Worm (Caenorhabditis elegans) whole organism, young adult: ENCODE results near the gene ooc-3.
A peak's percentile ranks its signal among the peaks of the same experiment; 100 is the strongest.

Experiments
- B0035.1 ChIP-seq: sonication (generic microtip); optimal IDR thresholded peaks from 2 replicates; lab custom pipeline; 2016; ENCODE audit warnings: missing genetic modification characterization, mild to moderate bottlenecking, missing compliant biosample characterization, missing genotype, missing genetic modification reagents
- B0261.1 ChIP-seq: sonication (generic microtip); optimal IDR thresholded peaks from 2 replicates; lab custom pipeline; 2016; ENCODE audit warnings: mild to moderate bottlenecking, missing genetic modification characterization, moderate library complexity, missing compliant biosample characterization
- C06A6.2 ChIP-seq: fragments of 200-800 bp; sonication (Bioruptor generic); conservative IDR thresholded peaks from 2 replicates; pipeline ENCODE4 v1.3.6; 2022; ENCODE audit warnings: missing genetic modification characterization, missing compliant biosample characterization
- D2030.7 ChIP-seq: fragments of 200-800 bp; sonication (Bioruptor generic); IDR thresholded peaks from 2 replicates; pipeline ENCODE4 v1.3.6; 2022; ENCODE audit warnings: missing genetic modification reagents, missing genetic modification characterization, missing compliant biosample characterization
- F23B12.7 ChIP-seq: sonication (generic microtip); optimal IDR thresholded peaks from 2 replicates; lab custom pipeline; 2017; ENCODE audit warnings: missing genetic modification characterization, mild to moderate bottlenecking, missing compliant biosample characterization, antibody characterized with exemption, moderate library complexity; ENCODE audit not compliant: insufficient read depth
- F33H1.4 ChIP-seq: fragments of 200-800 bp; sonication (Bioruptor generic); IDR thresholded peaks from 2 replicates; pipeline ENCODE4 v1.3.6; 2022; ENCODE audit warnings: missing genetic modification reagents, missing genetic modification characterization, missing compliant biosample characterization
- K11D2.4 ChIP-seq: fragments of 200-800 bp; sonication (Bioruptor generic); IDR thresholded peaks from 2 replicates; pipeline ENCODE4 v1.3.6; 2022; ENCODE audit warnings: missing genetic modification reagents, missing genetic modification characterization, missing compliant biosample characterization
- Y53G8AR.9 ChIP-seq: fragments of 200-800 bp; sonication (Bioruptor generic); conservative IDR thresholded peaks from 2 replicates; pipeline ENCODE4 v1.3.6; 2022; ENCODE audit warnings: missing genetic modification reagents, missing genetic modification characterization, missing compliant biosample characterization
- Y56A3A.18 ChIP-seq: fragments of 200-800 bp; sonication (Bioruptor generic); IDR thresholded peaks from 2 replicates; pipeline ENCODE4 v1.3.6; 2022; ENCODE audit warnings: missing genetic modification reagents, missing genetic modification characterization, missing compliant biosample characterization
- ZK185.1 ChIP-seq: sonication (generic microtip); optimal IDR thresholded peaks from 2 replicates; lab custom pipeline; 2016; ENCODE audit warnings: mild to moderate bottlenecking, missing genetic modification characterization, missing compliant biosample characterization; ENCODE audit not compliant: poor library complexity, severe bottlenecking
- attf-3 ChIP-seq: fragments of 200-800 bp; sonication (Bioruptor generic); conservative IDR thresholded peaks from 2 replicates; pipeline ENCODE4 v1.3.6; 2022; ENCODE audit warnings: missing genetic modification reagents, missing genetic modification characterization, missing compliant biosample characterization
- attf-5 ChIP-seq: fragments of 200-800 bp; sonication (Bioruptor generic); optimal IDR thresholded peaks from 2 replicates; lab custom pipeline; 2018; ENCODE audit warnings: mild to moderate bottlenecking, missing genetic modification characterization, missing compliant biosample characterization
- cebp-1 ChIP-seq, 2 experiments: fragments of 200-800 bp in 1 of 2; sonication (Bioruptor generic) in 1 of 2; sonication (generic microtip) in 1 of 2; IDR thresholded peaks in 1 of 2; optimal IDR thresholded peaks in 1 of 2; 2 replicates each; pipeline versions ENCODE4 v1.3.6 to Lab custom; 2017 to 2022; ENCODE audit warnings: missing compliant biosample characterization in 2 of 2, missing genetic modification characterization in 2 of 2, mild to moderate bottlenecking in 1 of 2, missing genetic modification reagents in 1 of 2, moderate library complexity in 1 of 2
- cebp-2 ChIP-seq: fragments of 200-800 bp; sonication (Bioruptor generic); IDR thresholded peaks from 2 replicates; pipeline ENCODE4 v1.3.6; 2022; ENCODE audit warnings: missing genetic modification characterization, missing compliant biosample characterization
- ceh-27 ChIP-seq: fragments of 200-800 bp; sonication (Bioruptor generic); optimal IDR thresholded peaks from 2 replicates; lab custom pipeline; 2018; ENCODE audit warnings: mild to moderate bottlenecking, missing genetic modification characterization, moderate library complexity, missing compliant biosample characterization
- ceh-79 ChIP-seq: sonication (generic microtip); optimal IDR thresholded peaks from 2 replicates; lab custom pipeline; 2017; ENCODE audit warnings: mild to moderate bottlenecking, missing genetic modification characterization, missing compliant biosample characterization
- ceh-91 ChIP-seq: fragments of 200-800 bp; sonication (Bioruptor generic); IDR thresholded peaks from 2 replicates; pipeline ENCODE4 v1.3.6; 2022; ENCODE audit warnings: missing genetic modification reagents, missing genetic modification characterization, missing compliant biosample characterization
- chd-7 ChIP-seq: sonication (generic microtip); optimal IDR thresholded peaks from 2 replicates; lab custom pipeline; 2016; ENCODE audit warnings: mild to moderate bottlenecking, missing genetic modification characterization, moderate library complexity, missing compliant biosample characterization
- die-1 ChIP-seq: sonication (generic microtip); optimal IDR thresholded peaks from 2 replicates; lab custom pipeline; 2016; ENCODE audit warnings: missing genotype, mild to moderate bottlenecking, missing genetic modification characterization, missing compliant biosample characterization
- dox-1 ChIP-seq: fragments of 200-800 bp; sonication (Bioruptor generic); IDR thresholded peaks from 2 replicates; pipeline ENCODE4 v1.3.6; 2022; ENCODE audit warnings: missing genetic modification reagents, missing genetic modification characterization, missing compliant biosample characterization
- egl-18 ChIP-seq: fragments of 200-800 bp; sonication (Bioruptor generic); IDR thresholded peaks from 2 replicates; pipeline ENCODE4 v1.3.6; 2022; ENCODE audit warnings: missing genetic modification reagents, missing genetic modification characterization, missing compliant biosample characterization
- ekl-4 ChIP-seq: fragments of 200-800 bp; sonication (Bioruptor generic); IDR thresholded peaks from 2 replicates; pipeline ENCODE4 v1.3.6; 2022; ENCODE audit warnings: missing genetic modification reagents, missing genetic modification characterization, missing compliant biosample characterization
- hmg-1.2 ChIP-seq: fragments of 200-800 bp; sonication (Bioruptor generic); IDR thresholded peaks from 2 replicates; pipeline ENCODE4 v1.3.6; 2022; ENCODE audit warnings: missing genetic modification reagents, missing genetic modification characterization, missing compliant biosample characterization
- hmg-20 ChIP-seq: fragments of 200-800 bp; sonication (Bioruptor generic); IDR thresholded peaks from 2 replicates; pipeline ENCODE4 v1.3.6; 2022; ENCODE audit warnings: missing genetic modification reagents, missing genetic modification characterization, missing compliant biosample characterization
- let-607 ChIP-seq, 2 experiments: fragments of 200-800 bp in 1 of 2; sonication (Bioruptor generic) in 1 of 2; sonication (generic microtip) in 1 of 2; optimal IDR thresholded peaks; 2 replicates each; lab custom pipeline; 2016 to 2018; ENCODE audit warnings: mild to moderate bottlenecking in 2 of 2, missing compliant biosample characterization in 2 of 2, missing genetic modification characterization in 2 of 2, moderate library complexity in 2 of 2, missing genotype in 1 of 2
- lin-26 ChIP-seq: fragments of 200-800 bp; sonication (Bioruptor generic); IDR thresholded peaks from 2 replicates; pipeline ENCODE4 v1.3.6; 2022; ENCODE audit warnings: missing genetic modification reagents, missing genetic modification characterization, missing compliant biosample characterization
- lin-35 ChIP-seq, 3 experiments: fragments of 150-350 bp in 2 of 3; sonication (generic microtip) in 1 of 3; optimal IDR thresholded peaks; 2 replicates each; lab custom pipeline; 2014 to 2018; ENCODE audit warnings: missing biosample characterization in 3 of 3, missing genetic modification characterization in 3 of 3, missing genetic modification reagents in 3 of 3
- lin-40 ChIP-seq: sonication (generic microtip); optimal IDR thresholded peaks from 2 replicates; lab custom pipeline; 2016; ENCODE audit warnings: missing genetic modification characterization, mild to moderate bottlenecking, missing compliant biosample characterization, missing genotype, missing genetic modification reagents
- lsl-1 ChIP-seq: fragments of 200-800 bp; sonication (Bioruptor generic); optimal IDR thresholded peaks from 2 replicates; lab custom pipeline; 2018; ENCODE audit warnings: mild to moderate bottlenecking, missing genetic modification characterization, moderate library complexity, missing compliant biosample characterization
- madf-8 ChIP-seq: fragments of 200-800 bp; sonication (Bioruptor generic); conservative IDR thresholded peaks from 2 replicates; pipeline ENCODE4 v1.3.6; 2022; ENCODE audit warnings: missing genetic modification reagents, missing genetic modification characterization, missing compliant biosample characterization
- mcd-1 ChIP-seq: fragments of 200-800 bp; sonication (Bioruptor generic); IDR thresholded peaks from 2 replicates; pipeline ENCODE4 v1.3.6; 2022; ENCODE audit warnings: missing genetic modification reagents, missing genetic modification characterization, missing compliant biosample characterization
- mxl-1 ChIP-seq: sonication (generic microtip); optimal IDR thresholded peaks from 2 replicates; lab custom pipeline; 2016; ENCODE audit warnings: missing genetic modification characterization, missing compliant biosample characterization
- nfyb-1 ChIP-seq: fragments of 200-800 bp; sonication (Bioruptor generic); IDR thresholded peaks from 2 replicates; pipeline ENCODE4 v1.3.6; 2022; ENCODE audit warnings: missing genetic modification reagents, missing genetic modification characterization, missing compliant biosample characterization
- nhr-80 ChIP-seq: sonication (generic microtip); optimal IDR thresholded peaks from 2 replicates; lab custom pipeline; 2016; ENCODE audit warnings: missing genetic modification characterization, missing compliant biosample characterization
- pbrm-1 ChIP-seq: fragments of 200-800 bp; sonication (Bioruptor generic); IDR thresholded peaks from 2 replicates; pipeline ENCODE4 v1.3.6; 2022; ENCODE audit warnings: missing genetic modification reagents, missing genetic modification characterization, missing compliant biosample characterization
- repo-1 ChIP-seq: sonication (generic microtip); optimal IDR thresholded peaks from 2 replicates; lab custom pipeline; 2017; ENCODE audit warnings: mild to moderate bottlenecking, missing genetic modification characterization, missing compliant biosample characterization
- snpc-3.4 ChIP-seq: sonication (generic microtip); optimal IDR thresholded peaks from 2 replicates; lab custom pipeline; 2017; ENCODE audit warnings: missing genetic modification characterization, mild to moderate bottlenecking, missing compliant biosample characterization, antibody characterized with exemption, moderate library complexity, missing genotype, missing genetic modification reagents
- snpc-4 ChIP-seq, 5 experiments: fragments of 150-350 bp in 1 of 5; sonication (generic microtip) in 4 of 5; optimal IDR thresholded peaks; 2 replicates each; lab custom pipeline; 2014 to 2018; ENCODE audit warnings: missing genetic modification characterization in 5 of 5, missing biosample characterization in 3 of 5, antibody characterized with exemption in 2 of 5, mild to moderate bottlenecking in 2 of 5, missing compliant biosample characterization in 2 of 5, missing genotype in 2 of 5, moderate library complexity in 2 of 5, missing genetic modification reagents in 1 of 5
- somi-1 ChIP-seq: fragments of 200-800 bp; sonication (Bioruptor generic); optimal IDR thresholded peaks from 2 replicates; lab custom pipeline; 2018; ENCODE audit warnings: mild to moderate bottlenecking, missing genetic modification characterization, missing compliant biosample characterization
- zfh-2 ChIP-seq: fragments of 200-800 bp; sonication (Bioruptor generic); conservative IDR thresholded peaks from 2 replicates; pipeline ENCODE4 v1.3.6; 2022; ENCODE audit warnings: missing genetic modification reagents, missing genetic modification characterization, missing compliant biosample characterization
- ztf-18 ChIP-seq: sonication (generic microtip); optimal IDR thresholded peaks from 2 replicates; lab custom pipeline; 2016; ENCODE audit warnings: missing genotype, mild to moderate bottlenecking, missing genetic modification characterization, missing compliant biosample characterization
- ztf-26 ChIP-seq: sonication (generic microtip); optimal IDR thresholded peaks from 2 replicates; lab custom pipeline; 2017; ENCODE audit warnings: missing genetic modification characterization, missing compliant biosample characterization

The ooc-3 gene

DNA sequence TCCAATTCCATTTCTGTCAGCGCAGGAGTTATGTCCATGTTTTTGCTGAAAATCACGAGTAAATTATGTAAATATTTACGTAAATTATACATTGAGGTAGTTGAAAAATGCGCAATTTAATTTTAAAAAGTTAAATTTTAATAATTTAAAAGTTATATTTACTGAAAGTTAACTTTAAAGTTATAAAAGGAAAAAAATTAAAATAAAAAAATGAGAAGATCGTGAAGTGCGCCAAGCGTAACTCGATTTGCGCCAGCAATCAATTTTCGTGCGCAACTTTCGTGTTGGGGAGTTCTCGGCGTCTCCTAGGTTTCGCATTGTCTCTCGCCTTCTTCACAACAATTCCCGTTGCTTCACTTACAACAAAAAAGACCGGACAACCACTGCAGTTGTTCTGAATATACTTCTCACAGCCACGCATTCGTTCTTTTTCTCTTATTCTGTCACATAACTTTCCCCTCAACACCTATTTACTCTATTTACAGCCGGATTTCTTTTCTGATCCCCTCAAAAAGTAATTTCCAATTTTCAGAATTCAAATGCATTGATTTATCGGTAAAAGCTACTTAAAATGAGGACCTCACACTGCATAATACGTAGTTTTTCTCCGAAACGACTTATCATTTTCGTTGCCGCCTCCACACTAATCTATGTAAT lies 21.5 kb downstream of the ooc-3 start, which contains the start of the genes metl-1 and W02B12.11 (continued):
- TF ChIP-seq zfh-2 (GFP tag; lab: Robert Waterston, UW) (peak; percentile 69; the same call in 1 of the 2 replicates), cebp-2 (GFP tag; lab: Robert Waterston, UW) (no peak), nhr-80 (tag; lab: Kevin White, UChicago) (peak; percentile 55), snpc-4 (GFP tag; optimal IDR thresholded peaks at IDR 0.05; lab: Kevin White, UChicago) (peak; percentile 16), snpc-4 (tag; optimal IDR thresholded peaks at IDR 0.05; lab: Kevin White, UChicago) (peak; percentile 61 to 77 (median 70)), mcd-1 (GFP tag; lab: Robert Waterston, UW) (peak; percentile 88), D2030.7 (peak; percentile 80), ceh-27 (GFP tag; lab: Kevin White, UChicago) (peak; percentile 43), snpc-3.4 (tag; lab: Kevin White, UChicago) (peak; percentile 41), Y56A3A.18 (GFP tag; lab: Robert Waterston, UW) (peak; percentile 72; the same call in 1 of the 2 replicates), lin-35 (GFP tag; optimal IDR thresholded peaks at IDR 0.05; lab: Kevin White, UChicago) (peak in 2 of 3 experiments; percentile 53 to 82), attf-3 (GFP tag; lab: Robert Waterston, UW) (peak; percentile 69), chd-7 (peak; percentile 52), repo-1 (tag; lab: Kevin White, UChicago) (peak; percentile 70), nfyb-1 (GFP tag; lab: Robert Waterston, UW) (peak; percentile 87), hmg-1.2 (peak; percentile 92), ekl-4 (GFP tag; lab: Robert Waterston, UW) (peak; percentile 92), cebp-1 (GFP tag; IDR thresholded peaks at IDR 0.05; lab: Robert Waterston, UW) (0 out of 2 replicates have a peak, but pooled peaks have one; percentile 13), cebp-1 (tag; optimal IDR thresholded peaks at IDR 0.05; lab: Kevin White, UChicago) (peak; percentile 82), ceh-91 (GFP tag; lab: Robert Waterston, UW) (peak; percentile 35; the same call in 1 of the 2 replicates), dox-1 (peak; percentile 89), let-607 (tag; optimal IDR thresholded peaks at IDR 0.05; lab: Kevin White, UChicago) (peak in 1 of 2 experiments; percentile 57), pbrm-1 (peak; percentile 90), F23B12.7 (tag; lab: Kevin White, UChicago) (peak; percentile 25), ZK185.1 (tag; lab: Kevin White, UChicago) (peak; percentile 69), egl-18 (GFP tag; lab: Robert Waterston, UW) (0 out of 2 replicates have a peak, but pooled peaks have one; percentile 38), somi-1 (peak; percentile 50), Y53G8AR.9 (peak; percentile 93), madf-8 (peak; percentile 67), K11D2.4 (peak; percentile 83), hmg-20 (GFP tag; lab: Robert Waterston, UW) (peak; percentile 80), mxl-1 (tag; lab: Kevin White, UChicago) (no peak), die-1 (peak; percentile 33), C06A6.2 (GFP tag; lab: Robert Waterston, UW) (peak; percentile 69), lsl-1 (GFP tag; lab: Kevin White, UChicago) (peak; percentile 75)
- TF ChIP-seq, all 124 proteins: peak for 61

DNA sequence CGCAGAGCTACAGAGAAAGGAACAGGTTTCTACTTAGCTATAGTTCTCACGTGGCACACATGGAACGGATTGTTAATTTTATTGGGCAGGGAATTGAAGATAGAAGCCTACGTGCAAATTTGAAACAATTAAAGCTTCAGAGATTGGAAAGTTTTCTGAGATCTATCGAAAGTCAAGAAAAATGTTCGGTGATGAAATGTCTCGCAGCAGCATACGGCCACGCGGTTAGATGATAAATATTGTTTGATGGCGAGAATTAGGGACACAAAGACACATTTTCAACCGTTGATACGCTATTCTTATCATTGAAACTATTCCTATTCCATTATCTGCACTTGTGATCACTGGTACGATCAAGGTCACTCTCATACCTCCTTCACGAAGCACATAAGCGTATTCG lies 22.6 kb downstream of the ooc-3 start:
- TF ChIP-seq B0261.1 (tag; lab: Kevin White, UChicago), result no peak
- TF ChIP-seq ztf-18 (tag; lab: Kevin White, UChicago), result peak; percentile 47
- peak; percentile 58; the same call in 1 of the 2 replicates for TF ChIP-seq cebp-1 (GFP tag; IDR thresholded peaks at IDR 0.05; lab: Robert Waterston, UW)
- TF ChIP-seq cebp-1 (tag; optimal IDR thresholded peaks at IDR 0.05; lab: Kevin White, UChicago), result peak; percentile 80
- peak; percentile 31 for TF ChIP-seq ztf-26 (tag; lab: Kevin White, UChicago)
- no peak for TF ChIP-seq ceh-79 (tag; lab: Kevin White, UChicago)
- no peak for TF ChIP-seq F33H1.4 (GFP tag; lab: Robert Waterston, UW)
- peak; percentile 55 for TF ChIP-seq attf-5 (GFP tag; lab: Kevin White, UChicago)
- TF ChIP-seq dox-1, result 0 out of 2 replicates have a peak, but pooled peaks have one; percentile 40
- TF ChIP-seq snpc-4 (GFP tag; optimal IDR thresholded peaks at IDR 0.05; lab: Kevin White, UChicago), result no peak
- TF ChIP-seq snpc-4 (tag; optimal IDR thresholded peaks at IDR 0.05; lab: Kevin White, UChicago), result peak in 2 of 4 experiments; percentile 43 to 50
- peak; percentile 19 for TF ChIP-seq somi-1
- no peak for TF ChIP-seq mxl-1 (tag; lab: Kevin White, UChicago)
- peak; percentile 21 for TF ChIP-seq lin-40
- peak; percentile 89 for TF ChIP-seq nhr-80 (tag; lab: Kevin White, UChicago)
- TF ChIP-seq lin-26 (GFP tag; lab: Robert Waterston, UW), result 0 out of 2 replicates have a peak, but pooled peaks have one; percentile 17
- 0 out of 2 replicates have a peak, but pooled peaks have one; percentile 50 for TF ChIP-seq nfyb-1 (GFP tag; lab: Robert Waterston, UW)
- no peak for TF ChIP-seq B0035.1
- TF ChIP-seq, all 124 proteins: peak for 11
